Worm (Caenorhabditis elegans) whole organism, L2 larva: ENCODE measurements around the gene vap-2.

Source experiments
- C34F6.9 ChIP-seq: fragments of 150-350 bp; optimal IDR thresholded peaks from 2 replicates; lab custom pipeline; 2014; ENCODE audit warnings: missing biosample characterization, missing genetic modification characterization
- F13H6.1 ChIP-seq: sonication (generic microtip); optimal IDR thresholded peaks from 2 replicates; lab custom pipeline; 2016; ENCODE audit warnings: missing genetic modification characterization, missing compliant biosample characterization
- R02D3.7 ChIP-seq: fragments of 150-350 bp; optimal IDR thresholded peaks from 2 replicates; lab custom pipeline; 2014; ENCODE audit warnings: missing biosample characterization, missing genetic modification characterization
- Y55F3AM.14 ChIP-seq: fragments of 200-800 bp; sonication (Bioruptor generic); optimal IDR thresholded peaks from 2 replicates; lab custom pipeline; 2018; ENCODE audit warnings: mild to moderate bottlenecking, missing genetic modification characterization, missing compliant biosample characterization
- ZK546.5 ChIP-seq: sonication (generic microtip); optimal IDR thresholded peaks from 2 replicates; lab custom pipeline; 2017; ENCODE audit warnings: missing biosample characterization, missing genetic modification characterization
- alr-1 ChIP-seq: fragments of 150-350 bp; optimal IDR thresholded peaks from 2 replicates; lab custom pipeline; 2014; ENCODE audit warnings: missing biosample characterization, missing genetic modification characterization
- aly-2 ChIP-seq: fragments of 150-350 bp; optimal IDR thresholded peaks from 2 replicates; lab custom pipeline; 2014; ENCODE audit warnings: missing biosample characterization, missing genetic modification characterization
- ama-1 ChIP-seq: fragments of 150-350 bp; optimal IDR thresholded peaks from 2 replicates; lab custom pipeline; 2018; ENCODE audit warnings: inconsistent platforms
- blmp-1 ChIP-seq: sonication (generic microtip); optimal IDR thresholded peaks from 2 replicates; lab custom pipeline; 2017; ENCODE audit warnings: missing genetic modification characterization, mild to moderate bottlenecking, missing compliant biosample characterization, antibody characterized with exemption, moderate library complexity; ENCODE audit not compliant: insufficient read depth
- ceh-16 ChIP-seq: fragments of 150-350 bp; optimal IDR thresholded peaks from 2 replicates; lab custom pipeline; 2014; ENCODE audit warnings: missing biosample characterization, missing genetic modification characterization
- ceh-82 ChIP-seq: fragments of 150-350 bp; optimal IDR thresholded peaks from 2 replicates; lab custom pipeline; 2014; ENCODE audit warnings: missing biosample characterization, missing genetic modification characterization
- crh-2 ChIP-seq: sonication (generic microtip); optimal IDR thresholded peaks from 2 replicates; lab custom pipeline; 2017; ENCODE audit warnings: missing biosample characterization, missing genetic modification characterization
- dmd-4 ChIP-seq: sonication (generic microtip); optimal IDR thresholded peaks from 2 replicates; lab custom pipeline; 2017; ENCODE audit warnings: missing biosample characterization, missing genetic modification characterization
- egl-27 ChIP-seq: sonication (generic microtip); optimal IDR thresholded peaks from 3 replicates; lab custom pipeline; 2017; ENCODE audit warnings: missing biosample characterization, missing genetic modification reagents, missing genetic modification characterization
- elt-1 ChIP-seq: fragments of 150-350 bp; optimal IDR thresholded peaks from 2 replicates; lab custom pipeline; 2014; ENCODE audit warnings: missing biosample characterization, missing genetic modification characterization
- elt-3 ChIP-seq: sonication (generic microtip); optimal IDR thresholded peaks from 2 replicates; lab custom pipeline; 2017; ENCODE audit warnings: missing biosample characterization, missing genetic modification characterization
- fos-1 ChIP-seq: fragments of 150-350 bp; optimal IDR thresholded peaks from 2 replicates; lab custom pipeline; 2014; ENCODE audit warnings: missing biosample characterization, missing genetic modification characterization
- gmeb-1 ChIP-seq: fragments of 150-350 bp; optimal IDR thresholded peaks from 2 replicates; lab custom pipeline; 2014; ENCODE audit warnings: missing biosample characterization, missing genetic modification characterization
- lin-13 ChIP-seq: fragments of 150-350 bp; optimal IDR thresholded peaks from 2 replicates; lab custom pipeline; 2014; ENCODE audit warnings: missing biosample characterization, missing genetic modification reagents, missing genetic modification characterization
- lsy-2 ChIP-seq, 2 experiments: fragments of 150-350 bp in 1 of 2; sonication (generic microtip) in 1 of 2; optimal IDR thresholded peaks; 2 replicates each; lab custom pipeline; 2014 to 2017; ENCODE audit warnings: missing biosample characterization in 2 of 2, missing genetic modification characterization in 2 of 2
- mab-5 ChIP-seq: fragments of 150-350 bp; optimal IDR thresholded peaks from 2 replicates; lab custom pipeline; 2014; ENCODE audit warnings: missing biosample characterization, missing genetic modification characterization
- mbf-1 ChIP-seq: sonication (generic microtip); optimal IDR thresholded peaks from 2 replicates; lab custom pipeline; 2017; ENCODE audit warnings: missing biosample characterization, missing genetic modification characterization
- mdl-1 ChIP-seq, 2 experiments: fragments of 150-350 bp in 1 of 2; sonication (generic microtip) in 1 of 2; optimal IDR thresholded peaks; 2 replicates each; lab custom pipeline; 2017; ENCODE audit warnings: missing biosample characterization in 2 of 2, missing genetic modification characterization in 2 of 2
- nhr-10 ChIP-seq: sonication (generic microtip); optimal IDR thresholded peaks from 2 replicates; lab custom pipeline; 2017; ENCODE audit warnings: missing biosample characterization, missing genetic modification characterization
- nhr-11 ChIP-seq: fragments of 150-350 bp; optimal IDR thresholded peaks from 2 replicates; lab custom pipeline; 2014; ENCODE audit warnings: missing biosample characterization, missing genetic modification characterization
- nhr-12 ChIP-seq: fragments of 150-350 bp; optimal IDR thresholded peaks from 2 replicates; lab custom pipeline; 2014; ENCODE audit warnings: missing biosample characterization, missing genetic modification characterization
- nhr-129 ChIP-seq: fragments of 150-350 bp; optimal IDR thresholded peaks from 2 replicates; lab custom pipeline; 2014; ENCODE audit warnings: missing biosample characterization, missing genetic modification characterization
- nhr-21 ChIP-seq: fragments of 150-350 bp; optimal IDR thresholded peaks from 2 replicates; lab custom pipeline; 2014; ENCODE audit warnings: missing biosample characterization, missing genetic modification characterization
- nhr-23 ChIP-seq: fragments of 150-350 bp; optimal IDR thresholded peaks from 2 replicates; lab custom pipeline; 2014; ENCODE audit warnings: missing biosample characterization, missing genetic modification reagents, missing genetic modification characterization
- nhr-237 ChIP-seq: fragments of 150-350 bp; optimal IDR thresholded peaks from 2 replicates; lab custom pipeline; 2014; ENCODE audit warnings: missing biosample characterization, missing genetic modification characterization
- nhr-25 ChIP-seq: fragments of 150-350 bp; sonication (generic microtip); optimal IDR thresholded peaks from 3 replicates; lab custom pipeline; 2014; ENCODE audit warnings: missing biosample characterization, missing genetic modification characterization
- nhr-6 ChIP-seq: fragments of 150-350 bp; optimal IDR thresholded peaks from 2 replicates; lab custom pipeline; 2014; ENCODE audit warnings: missing biosample characterization, missing genetic modification characterization
- peb-1 ChIP-seq: fragments of 150-350 bp; optimal IDR thresholded peaks from 2 replicates; lab custom pipeline; 2014; ENCODE audit warnings: missing biosample characterization, missing genetic modification characterization
- sem-4 ChIP-seq: fragments of 150-350 bp; optimal IDR thresholded peaks from 2 replicates; lab custom pipeline; 2014; ENCODE audit warnings: missing biosample characterization, missing genetic modification reagents, missing genetic modification characterization
- skn-1 ChIP-seq: sonication (generic microtip); optimal IDR thresholded peaks from 2 replicates; lab custom pipeline; 2017; ENCODE audit warnings: missing biosample characterization, missing genetic modification characterization
- sma-3 ChIP-seq: sonication (generic microtip); optimal IDR thresholded peaks from 2 replicates; lab custom pipeline; 2016; ENCODE audit warnings: missing genetic modification reagents, missing genetic modification characterization, missing compliant biosample characterization
- sma-9 ChIP-seq, 2 experiments: fragments of 150-350 bp in 1 of 2; sonication (generic microtip) in 1 of 2; optimal IDR thresholded peaks; 2 replicates each; lab custom pipeline; 2014 to 2016; ENCODE audit warnings: missing genetic modification characterization in 2 of 2, mild to moderate bottlenecking in 1 of 2, missing biosample characterization in 1 of 2, missing compliant biosample characterization in 1 of 2, missing genetic modification reagents in 1 of 2, moderate library complexity in 1 of 2
- snpc-4 ChIP-seq: fragments of 150-350 bp; optimal IDR thresholded peaks from 2 replicates; lab custom pipeline; 2014; ENCODE audit warnings: missing biosample characterization, missing genetic modification characterization
- unc-39 ChIP-seq: fragments of 150-350 bp; optimal IDR thresholded peaks from 2 replicates; lab custom pipeline; 2014; ENCODE audit warnings: missing biosample characterization, missing genetic modification characterization
- unc-55 ChIP-seq: fragments of 150-350 bp; sonication (generic microtip); optimal IDR thresholded peaks from 3 replicates; lab custom pipeline; 2014; ENCODE audit warnings: missing biosample characterization, missing genetic modification reagents, missing genetic modification characterization
- unc-62 ChIP-seq: fragments of 150-350 bp; optimal IDR thresholded peaks from 2 replicates; lab custom pipeline; 2014; ENCODE audit warnings: missing biosample characterization, missing genetic modification reagents, missing genetic modification characterization
- zag-1 ChIP-seq: fragments of 150-350 bp; optimal IDR thresholded peaks from 2 replicates; lab custom pipeline; 2014; ENCODE audit warnings: missing biosample characterization, missing genetic modification characterization
- ztf-1 ChIP-seq: fragments of 200-800 bp; sonication (Bioruptor generic); conservative IDR thresholded peaks from 2 replicates; pipeline ENCODE4 v1.3.6; 2022; ENCODE audit warnings: missing genetic modification characterization, missing compliant biosample characterization
- ztf-11 ChIP-seq: sonication (generic microtip); optimal IDR thresholded peaks from 2 replicates; lab custom pipeline; 2017; ENCODE audit warnings: missing biosample characterization, missing genetic modification characterization
- ztf-4 ChIP-seq: fragments of 150-350 bp; optimal IDR thresholded peaks from 2 replicates; lab custom pipeline; 2014; ENCODE audit warnings: missing biosample characterization, missing genetic modification characterization

vap-2 gene

DNA sequence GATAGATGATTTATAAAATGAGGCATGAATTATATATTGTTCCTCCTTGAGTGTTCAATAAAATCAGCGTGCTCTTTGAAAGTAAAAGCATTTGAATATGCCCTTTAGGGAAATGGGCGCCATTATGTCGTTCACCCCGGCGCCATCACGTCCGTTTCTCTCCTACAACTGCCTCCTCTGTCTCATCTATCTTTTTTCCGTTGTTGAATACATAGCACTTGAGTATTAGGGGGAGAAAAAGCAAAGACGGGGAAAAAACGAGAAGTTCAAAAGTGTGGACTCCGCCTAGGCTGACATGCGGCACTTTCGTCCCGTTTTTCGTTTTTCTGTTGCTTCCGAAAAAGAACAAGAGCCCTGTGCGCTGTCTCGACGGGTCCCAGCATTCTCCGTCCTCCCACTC, 24.7 kb downstream of the vap-2 start:
- TF ChIP-seq nhr-237 (tag; lab: Kevin White, UChicago) (no peak), ceh-82 (tag; lab: Kevin White, UChicago) (no peak), fos-1 (tag; lab: Kevin White, UChicago) (peak; percentile 25), sma-3 (GFP tag; lab: Kevin White, UChicago) (no peak), sem-4 (tag; lab: Kevin White, UChicago) (peak; percentile 35), nhr-129 (tag; lab: Kevin White, UChicago) (no peak), zag-1 (tag; lab: Kevin White, UChicago) (peak; percentile 56), mdl-1 (tag; optimal IDR thresholded peaks at IDR 0.05; lab: Kevin White, UChicago) (peak in 1 of 2 experiments; percentile 29), ceh-16 (no peak), dmd-4 (tag; lab: Kevin White, UChicago) (no peak), sma-9 (GFP tag; optimal IDR thresholded peaks at IDR 0.05; lab: Kevin White, UChicago) (peak; percentile 92), sma-9 (tag; optimal IDR thresholded peaks at IDR 0.05; lab: Kevin White, UChicago) (no peak), egl-27 (peak; percentile 14), lsy-2 (tag; optimal IDR thresholded peaks at IDR 0.05; lab: Kevin White, UChicago) (no peak), snpc-4 (tag; lab: Kevin White, UChicago) (no peak)

DNA sequence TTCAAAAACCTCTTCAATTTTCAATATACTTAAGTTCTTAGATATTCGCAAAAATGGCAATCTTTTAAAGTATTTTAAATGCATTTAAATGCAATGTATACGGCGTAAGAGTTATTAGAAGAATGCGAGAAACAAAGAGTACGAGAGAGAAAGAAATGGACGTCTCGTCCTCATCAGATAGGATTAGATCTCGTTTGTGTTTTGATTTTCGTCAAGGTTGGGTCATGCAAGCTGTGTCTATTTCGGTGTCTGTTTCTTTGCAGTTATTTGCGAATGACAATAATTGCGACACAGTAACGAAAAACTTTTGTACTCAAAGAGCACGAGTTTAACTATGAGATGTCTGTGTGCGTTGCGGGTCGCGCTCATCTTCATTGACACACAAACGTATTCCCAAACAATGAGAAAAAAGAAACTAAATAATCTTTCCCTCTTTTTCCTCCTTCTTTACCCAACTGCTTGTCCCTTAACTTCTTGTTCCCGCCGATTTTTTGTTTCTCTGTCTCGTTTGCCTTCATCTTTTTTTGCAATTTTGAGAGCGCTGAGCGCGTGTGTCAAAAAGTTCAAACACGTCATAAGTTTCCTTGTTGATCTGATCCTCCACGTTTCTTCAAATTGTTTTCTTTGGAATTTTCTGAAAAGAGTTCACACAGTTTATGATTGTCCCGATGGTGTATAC, 25.2 kb downstream of the vap-2 start:
- TF ChIP-seq F13H6.1 (tag; lab: Kevin White, UChicago) (peak; percentile 76), mdl-1 (tag; optimal IDR thresholded peaks at IDR 0.05; lab: Kevin White, UChicago) (peak in 1 of 2 experiments; percentile 24), peb-1 (tag; lab: Kevin White, UChicago) (no peak), ama-1 (lab: Kevin White, UChicago) (no peak), blmp-1 (tag; lab: Kevin White, UChicago) (no peak), gmeb-1 (tag; lab: Kevin White, UChicago) (no peak), nhr-129 (tag; lab: Kevin White, UChicago) (peak; percentile 30), C34F6.9 (peak; percentile 1), ZK546.5 (tag; lab: Kevin White, UChicago) (no peak), Y55F3AM.14 (GFP tag; lab: Kevin White, UChicago) (no peak), sma-9 (GFP tag; optimal IDR thresholded peaks at IDR 0.05; lab: Kevin White, UChicago) (peak; percentile 22), sma-9 (tag; optimal IDR thresholded peaks at IDR 0.05; lab: Kevin White, UChicago) (no peak), alr-1 (tag; lab: Kevin White, UChicago) (no peak), mbf-1 (tag; lab: Kevin White, UChicago) (no peak), snpc-4 (tag; lab: Kevin White, UChicago) (no peak), sem-4 (tag; lab: Kevin White, UChicago) (no peak), lin-13 (GFP tag; lab: Kevin White, UChicago) (peak; percentile 48)

DNA sequence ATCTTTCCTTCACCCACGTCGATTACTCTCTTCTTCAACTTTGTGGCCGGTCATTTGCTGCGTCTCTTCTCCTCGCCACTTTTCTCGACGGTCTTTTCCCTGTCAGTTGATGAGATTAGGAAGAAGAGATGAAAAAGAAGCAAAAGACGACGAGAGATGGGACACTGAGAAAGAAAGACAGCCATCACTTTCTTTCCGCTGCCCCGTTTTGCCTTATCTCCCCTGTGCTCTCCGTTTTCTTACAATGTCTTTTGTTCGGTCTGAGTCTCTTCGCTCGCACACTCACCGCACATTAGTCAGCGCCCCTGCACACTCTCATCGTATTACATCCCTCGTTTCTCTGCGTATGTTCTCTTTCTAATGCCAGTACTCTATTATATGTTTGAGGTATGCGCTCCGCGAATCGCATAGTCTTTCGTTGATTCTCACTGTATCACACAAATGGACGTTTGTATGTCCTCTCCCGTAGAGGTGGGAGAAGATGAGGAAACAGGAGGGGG, 26.2 kb downstream of the vap-2 start:
- no peak for TF ChIP-seq aly-2
- TF ChIP-seq sma-9 (GFP tag; optimal IDR thresholded peaks at IDR 0.05; lab: Kevin White, UChicago) = peak; percentile 100
- no peak for TF ChIP-seq sma-9 (tag; optimal IDR thresholded peaks at IDR 0.05; lab: Kevin White, UChicago)
- TF ChIP-seq nhr-23 (tag; lab: Kevin White, UChicago) = no peak
- peak; percentile 94 for TF ChIP-seq unc-62 (GFP tag; lab: Kevin White, UChicago)
- TF ChIP-seq egl-27 = peak; percentile 99
- peak; percentile 60 for TF ChIP-seq nhr-237 (tag; lab: Kevin White, UChicago)
- TF ChIP-seq elt-1 (tag; lab: Kevin White, UChicago) = peak; percentile 75
- no peak for TF ChIP-seq ztf-11 (tag; lab: Kevin White, UChicago)
- TF ChIP-seq nhr-12 (tag; lab: Kevin White, UChicago) = peak; percentile 44
- peak; percentile 99 for TF ChIP-seq fos-1 (tag; lab: Kevin White, UChicago)
- peak; percentile 62 to 94 for TF ChIP-seq lsy-2 (tag; optimal IDR thresholded peaks at IDR 0.05; lab: Kevin White, UChicago)
- TF ChIP-seq ZK546.5 (tag; lab: Kevin White, UChicago) = peak; percentile 19
- TF ChIP-seq mdl-1 (tag; optimal IDR thresholded peaks at IDR 0.05; lab: Kevin White, UChicago) = peak; percentile 94 to 97
- peak; percentile 97 for TF ChIP-seq crh-2 (tag; lab: Kevin White, UChicago)
- TF ChIP-seq mbf-1 (tag; lab: Kevin White, UChicago) = no peak
- TF ChIP-seq nhr-129 (tag; lab: Kevin White, UChicago) = peak; percentile 97
- TF ChIP-seq nhr-6 (tag; lab: Kevin White, UChicago) = peak; percentile 98
- peak; percentile 95 for TF ChIP-seq sem-4 (tag; lab: Kevin White, UChicago)
- TF ChIP-seq Y55F3AM.14 (GFP tag; lab: Kevin White, UChicago) = peak; percentile 89
- TF ChIP-seq nhr-11 (tag; lab: Kevin White, UChicago) = no peak
- TF ChIP-seq nhr-21 (tag; lab: Kevin White, UChicago) = peak; percentile 97
- TF ChIP-seq peb-1 (tag; lab: Kevin White, UChicago) = peak; percentile 73
- no peak for TF ChIP-seq R02D3.7 (tag; lab: Kevin White, UChicago)
- TF ChIP-seq unc-39 (tag; lab: Kevin White, UChicago) = no peak
- peak; percentile 83 for TF ChIP-seq nhr-10
- TF ChIP-seq alr-1 (tag; lab: Kevin White, UChicago) = no peak
- TF ChIP-seq skn-1 = no peak
- peak; percentile 90 for TF ChIP-seq ztf-4 (tag; lab: Kevin White, UChicago)
- TF ChIP-seq mab-5 (tag; lab: Kevin White, UChicago) = peak; percentile 94
- peak; percentile 89 for TF ChIP-seq lin-13 (GFP tag; lab: Kevin White, UChicago)
- no peak for TF ChIP-seq ztf-1 (GFP tag; lab: Robert Waterston, UW)
- no peak for TF ChIP-seq elt-3 (tag; lab: Kevin White, UChicago)
- peak; percentile 85 for TF ChIP-seq snpc-4 (tag; lab: Kevin White, UChicago)
- peak; percentile 95 for TF ChIP-seq nhr-25
- peak; percentile 93 for TF ChIP-seq unc-55 (GFP tag; lab: Kevin White, UChicago)
